Fruit fly (Drosophila melanogaster): ENCODE data around the gene pll.
A peak's percentile ranks its signal among the peaks of the same experiment; 100 is the strongest.

The pll gene

DNA sequence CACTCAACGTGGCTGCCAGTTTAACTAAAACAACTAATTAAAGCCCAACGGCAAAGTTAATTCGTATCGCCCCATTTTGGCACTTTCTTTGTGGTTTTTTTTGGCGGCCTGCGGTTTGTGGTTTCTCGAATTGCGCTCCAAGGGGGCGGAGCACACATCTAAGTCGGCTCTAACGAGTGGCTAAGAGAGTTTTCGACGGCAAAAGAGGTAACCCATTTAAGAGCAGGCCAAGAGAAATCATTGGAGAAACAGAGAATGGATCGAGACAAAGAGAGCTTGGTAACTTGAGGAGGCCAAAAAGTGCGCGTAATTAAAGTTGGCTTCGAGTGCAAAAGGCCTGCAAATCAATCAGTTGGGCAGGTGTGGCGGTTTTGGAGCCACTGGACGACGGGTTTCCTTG, 30.0 kb downstream of the pll start:
- TF ChIP-seq Dll (optimal IDR thresholded peaks at IDR 0.05) (no peak), pan (optimal IDR thresholded peaks at IDR 0.05) (no peak), psq (optimal IDR thresholded peaks at IDR 0.05) (no peak), CG8478 (optimal IDR thresholded peaks at IDR 0.05) (no peak), usp (GFP tag; optimal IDR thresholded peaks at IDR 0.05) (no peak), EcR (GFP tag; optimal IDR thresholded peaks at IDR 0.05) (no peak)

dm6 chr3R:27222013-27222673, 30.8 kb downstream of the pll start:
- TF ChIP-seq usp (GFP tag; optimal IDR thresholded peaks at IDR 0.05), result no peak
- no peak for TF ChIP-seq Dll (optimal IDR thresholded peaks at IDR 0.05)
- TF ChIP-seq EcR (GFP tag; optimal IDR thresholded peaks at IDR 0.05), result no peak
- no peak for TF ChIP-seq psq (optimal IDR thresholded peaks at IDR 0.05)

dm6 chr3R:27220829-27221463, 32.0 kb downstream of the pll start:
- no peak for TF ChIP-seq usp (GFP tag; optimal IDR thresholded peaks at IDR 0.05)
- no peak for TF ChIP-seq EcR (GFP tag; optimal IDR thresholded peaks at IDR 0.05)
- TF ChIP-seq Dll (optimal IDR thresholded peaks at IDR 0.05), result no peak
- TF ChIP-seq CG8478 (optimal IDR thresholded peaks at IDR 0.05), result no peak
- no peak for TF ChIP-seq psq (optimal IDR thresholded peaks at IDR 0.05)
- no peak for TF ChIP-seq pan (optimal IDR thresholded peaks at IDR 0.05)

DNA sequence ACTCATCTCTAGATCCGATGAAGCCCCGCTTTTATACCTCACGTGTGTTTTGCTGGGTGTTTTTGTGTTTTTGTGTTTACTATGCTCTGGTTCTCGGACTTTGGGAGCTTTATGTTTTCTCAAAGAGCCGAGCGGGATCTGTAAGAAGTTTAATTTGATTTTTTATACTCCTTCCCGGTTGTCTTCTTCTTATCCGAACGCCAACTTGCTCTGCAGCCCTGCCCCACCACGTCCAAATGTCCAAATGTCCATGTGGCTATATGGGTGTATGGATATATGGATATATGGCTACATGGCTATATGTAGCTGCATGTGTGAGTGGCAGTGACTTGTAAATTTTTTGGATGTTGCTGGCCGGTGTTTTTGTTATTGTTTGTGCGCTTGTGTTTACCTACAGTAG, 34.2 kb downstream of the pll start:
- no peak for TF ChIP-seq EcR (GFP tag; optimal IDR thresholded peaks at IDR 0.05)

DNA sequence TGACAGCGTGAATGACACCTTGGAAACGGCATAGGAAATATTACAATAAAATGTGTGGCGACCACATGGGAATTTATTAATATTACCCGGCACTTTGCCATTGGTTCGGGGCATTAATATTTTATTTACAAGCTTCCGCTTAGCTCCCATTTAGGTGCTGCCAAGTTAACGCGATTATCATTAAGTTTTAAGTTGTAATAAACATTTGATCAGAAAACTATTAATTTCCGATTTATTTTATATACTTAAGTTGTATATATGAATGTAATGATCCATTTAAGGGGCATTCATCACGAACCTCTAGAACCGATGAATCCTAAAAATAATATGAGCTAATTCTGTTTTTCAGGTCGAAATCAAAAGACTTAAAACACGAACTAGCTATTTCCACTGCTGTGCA, 34.7 kb downstream of the pll start:
- no peak for TF ChIP-seq EcR (GFP tag; optimal IDR thresholded peaks at IDR 0.05)

DNA sequence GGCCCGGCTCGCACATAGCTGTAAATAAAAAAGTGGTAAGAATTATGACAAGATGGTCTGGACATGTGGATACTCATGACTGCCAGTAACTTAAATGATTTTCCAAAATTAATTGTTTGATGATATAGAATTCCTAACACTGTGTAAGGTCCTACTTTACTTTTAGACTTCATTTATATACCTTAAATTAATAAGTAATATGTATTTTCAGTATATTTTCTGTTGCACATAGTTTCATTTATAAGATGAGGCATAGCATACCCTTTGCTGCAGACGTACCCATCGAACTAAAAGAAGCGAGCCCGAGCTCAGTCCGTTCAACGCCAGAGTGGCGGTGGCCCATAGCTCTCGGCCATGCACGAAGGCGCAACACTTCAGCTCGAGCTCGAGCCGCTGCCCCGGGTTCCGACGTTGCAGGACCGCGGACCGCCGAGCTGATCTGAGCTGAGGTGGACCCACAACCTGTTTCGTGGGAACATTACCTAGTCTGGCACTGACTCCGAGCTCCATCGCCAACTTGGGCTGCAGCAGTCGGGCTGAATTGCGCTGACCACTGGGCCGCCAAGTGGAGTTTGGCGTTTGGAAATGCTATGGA, 35.4 kb downstream of the pll start:
- TF ChIP-seq psq (optimal IDR thresholded peaks at IDR 0.05) (no peak), pan (optimal IDR thresholded peaks at IDR 0.05) (peak; percentile 86)

dm6 chr3R:27214949-27215348, 38.0 kb downstream of the pll start:
- no peak for TF ChIP-seq psq (optimal IDR thresholded peaks at IDR 0.05)
- no peak for TF ChIP-seq Dll (optimal IDR thresholded peaks at IDR 0.05)
- no peak for TF ChIP-seq EcR (GFP tag; optimal IDR thresholded peaks at IDR 0.05)
- no peak for TF ChIP-seq usp (GFP tag; optimal IDR thresholded peaks at IDR 0.05)
- TF ChIP-seq CG8478 (optimal IDR thresholded peaks at IDR 0.05), result no peak
- no peak for TF ChIP-seq pan (optimal IDR thresholded peaks at IDR 0.05)

dm6 chr3R:27212979-27213580, 39.9 kb downstream of the pll start:
- TF ChIP-seq Dll (optimal IDR thresholded peaks at IDR 0.05) (no peak), EcR (GFP tag; optimal IDR thresholded peaks at IDR 0.05) (no peak), pan (optimal IDR thresholded peaks at IDR 0.05) (no peak), usp (GFP tag; optimal IDR thresholded peaks at IDR 0.05) (no peak), CG8478 (optimal IDR thresholded peaks at IDR 0.05) (no peak), psq (optimal IDR thresholded peaks at IDR 0.05) (no peak)

dm6 chr3R:27209561-27210275, 43.3 kb downstream of the pll start:
- TF ChIP-seq psq (optimal IDR thresholded peaks at IDR 0.05), result no peak
- no peak for TF ChIP-seq Dll (optimal IDR thresholded peaks at IDR 0.05)
- TF ChIP-seq usp (GFP tag; optimal IDR thresholded peaks at IDR 0.05), result no peak
- TF ChIP-seq CG8478 (optimal IDR thresholded peaks at IDR 0.05), result no peak
- TF ChIP-seq EcR (GFP tag; optimal IDR thresholded peaks at IDR 0.05), result no peak
- TF ChIP-seq pan (optimal IDR thresholded peaks at IDR 0.05), result no peak

- TF ChIP-seq EcR (GFP tag; optimal IDR thresholded peaks at IDR 0.05) (no peak), pan (optimal IDR thresholded peaks at IDR 0.05) (no peak), psq (optimal IDR thresholded peaks at IDR 0.05) (no peak), CG8478 (optimal IDR thresholded peaks at IDR 0.05) (no peak), usp (GFP tag; optimal IDR thresholded peaks at IDR 0.05) (no peak)
Measured at dm6 chr3R:27208724-27209343, 44.1 kb downstream of the pll start.

dm6 chr3R:27204694-27205414, 48.1 kb downstream of the pll start:
- TF ChIP-seq usp (GFP tag; optimal IDR thresholded peaks at IDR 0.05) (no peak), Dll (optimal IDR thresholded peaks at IDR 0.05) (no peak), pan (optimal IDR thresholded peaks at IDR 0.05) (no peak), EcR (GFP tag; optimal IDR thresholded peaks at IDR 0.05) (no peak), CG8478 (optimal IDR thresholded peaks at IDR 0.05) (no peak), psq (optimal IDR thresholded peaks at IDR 0.05) (no peak)

Measured in whole organism.